Worm (Caenorhabditis elegans): Measurements from ENCODE around the gene F35E8.7.

Gene F35E8.7

ce11 chrV:15912677-15913076, 1.1 kb upstream of the F35E8.7 start:
- TF ChIP-seq ets-7 (tag; optimal IDR thresholded peaks at IDR 0.05) (no peak), tra-4 (tag; optimal IDR thresholded peaks at IDR 0.05) (no peak), sea-1 (GFP tag; conservative IDR thresholded peaks at IDR 0.05) (no peak), scrt-1 (GFP tag; IDR thresholded peaks at IDR 0.05) (no peak), ceh-13 (GFP tag; optimal IDR thresholded peaks at IDR 0.05) (no peak), ceh-36 (tag; optimal IDR thresholded peaks at IDR 0.05) (no peak), hmbx-1 (tag; optimal IDR thresholded peaks at IDR 0.05) (no peak), F13C5.2 (tag; optimal IDR thresholded peaks at IDR 0.05) (no peak), flt-1 (GFP tag; IDR thresholded peaks at IDR 0.05) (no peak), hmg-4 (GFP tag; optimal IDR thresholded peaks at IDR 0.05) (no peak), ama-1 (optimal IDR thresholded peaks at IDR 0.05) (no peak), aly-1 (tag; optimal IDR thresholded peaks at IDR 0.05) (no peak), B0310.2 (tag; optimal IDR thresholded peaks at IDR 0.05) (no peak), tbx-11 (GFP tag; IDR thresholded peaks at IDR 0.05) (no peak), tbx-37 (GFP tag; conservative IDR thresholded peaks at IDR 0.05) (no peak)

ce11 chrV:15914774-15915173, 960 bp downstream of the F35E8.7 start:
- TF ChIP-seq sea-1 (GFP tag; conservative IDR thresholded peaks at IDR 0.05) (no peak), tbx-37 (GFP tag; conservative IDR thresholded peaks at IDR 0.05) (no peak), hmbx-1 (tag; optimal IDR thresholded peaks at IDR 0.05) (no peak), ceh-13 (GFP tag; optimal IDR thresholded peaks at IDR 0.05) (no peak), hnd-1 (tag; optimal IDR thresholded peaks at IDR 0.05) (no peak), ama-1 (optimal IDR thresholded peaks at IDR 0.05) (no peak), scrt-1 (GFP tag; IDR thresholded peaks at IDR 0.05) (no peak), ets-7 (tag; optimal IDR thresholded peaks at IDR 0.05) (no peak), tbx-11 (GFP tag; IDR thresholded peaks at IDR 0.05) (no peak), aly-1 (tag; optimal IDR thresholded peaks at IDR 0.05) (no peak), F13C5.2 (tag; optimal IDR thresholded peaks at IDR 0.05) (no peak), hmg-4 (GFP tag; optimal IDR thresholded peaks at IDR 0.05) (no peak), tra-4 (tag; optimal IDR thresholded peaks at IDR 0.05) (no peak), pes-1 (GFP tag; IDR thresholded peaks at IDR 0.05) (no peak), B0310.2 (tag; optimal IDR thresholded peaks at IDR 0.05) (no peak), flt-1 (GFP tag; IDR thresholded peaks at IDR 0.05) (no peak), ceh-36 (tag; optimal IDR thresholded peaks at IDR 0.05) (no peak)

ce11 chrV:15915307-15915706, 1.5 kb downstream of the F35E8.7 start:
- TF ChIP-seq tbx-37 (GFP tag; conservative IDR thresholded peaks at IDR 0.05) (no peak), tbx-11 (GFP tag; IDR thresholded peaks at IDR 0.05) (no peak), ets-7 (tag; optimal IDR thresholded peaks at IDR 0.05) (no peak), tra-4 (tag; optimal IDR thresholded peaks at IDR 0.05) (no peak), hmg-4 (GFP tag; optimal IDR thresholded peaks at IDR 0.05) (no peak), flt-1 (GFP tag; IDR thresholded peaks at IDR 0.05) (no peak), ceh-13 (GFP tag; optimal IDR thresholded peaks at IDR 0.05) (no peak), B0310.2 (tag; optimal IDR thresholded peaks at IDR 0.05) (no peak), aly-1 (tag; optimal IDR thresholded peaks at IDR 0.05) (no peak)

- TF ChIP-seq hnd-1 (tag; optimal IDR thresholded peaks at IDR 0.05), result no peak
- TF ChIP-seq pes-1 (GFP tag; IDR thresholded peaks at IDR 0.05), result no peak
- no peak for TF ChIP-seq scrt-1 (GFP tag; IDR thresholded peaks at IDR 0.05)
- no peak for TF ChIP-seq hmbx-1 (tag; optimal IDR thresholded peaks at IDR 0.05)
- TF ChIP-seq ets-7 (tag; optimal IDR thresholded peaks at IDR 0.05), result no peak
- TF ChIP-seq ceh-13 (GFP tag; optimal IDR thresholded peaks at IDR 0.05), result no peak
- no peak for TF ChIP-seq ama-1 (optimal IDR thresholded peaks at IDR 0.05)
These were observed 2.1 kb downstream of the F35E8.7 start, which contains the start of gene gst-38 for ce11 chrV:15915919-15916318. TSS of gene gst-38 (minus strand) at chrV:15916070.

- TF ChIP-seq sea-1 (GFP tag; conservative IDR thresholded peaks at IDR 0.05) (no peak), tbx-11 (GFP tag; IDR thresholded peaks at IDR 0.05) (no peak), scrt-1 (GFP tag; IDR thresholded peaks at IDR 0.05) (no peak), ceh-13 (GFP tag; optimal IDR thresholded peaks at IDR 0.05) (no peak)
These were observed 3.6 kb downstream of the F35E8.7 start, which contains the start of gene F35E8.9 for ce11 chrV:15917458-15917857. TSS of gene F35E8.9 (minus strand) at chrV:15917558.

ce11 chrV:15920273-15920672, 6.5 kb downstream of the F35E8.7 start, which contains the start of gene F35E8.10:
TSS of gene F35E8.10 (minus strand) at chrV:15920373.
- TF ChIP-seq ceh-13 (GFP tag; optimal IDR thresholded peaks at IDR 0.05) (no peak), ama-1 (optimal IDR thresholded peaks at IDR 0.05) (no peak), tbx-11 (GFP tag; IDR thresholded peaks at IDR 0.05) (no peak), flt-1 (GFP tag; IDR thresholded peaks at IDR 0.05) (no peak), F13C5.2 (tag; optimal IDR thresholded peaks at IDR 0.05) (no peak), aly-1 (tag; optimal IDR thresholded peaks at IDR 0.05) (no peak), hmbx-1 (tag; optimal IDR thresholded peaks at IDR 0.05) (no peak), hnd-1 (tag; optimal IDR thresholded peaks at IDR 0.05) (no peak), scrt-1 (GFP tag; IDR thresholded peaks at IDR 0.05) (no peak), ceh-36 (tag; optimal IDR thresholded peaks at IDR 0.05) (no peak), ets-7 (tag; optimal IDR thresholded peaks at IDR 0.05) (no peak), sea-1 (GFP tag; conservative IDR thresholded peaks at IDR 0.05) (no peak), hmg-4 (GFP tag; optimal IDR thresholded peaks at IDR 0.05) (no peak), tbx-37 (GFP tag; conservative IDR thresholded peaks at IDR 0.05) (no peak), tra-4 (tag; optimal IDR thresholded peaks at IDR 0.05) (no peak), B0310.2 (tag; optimal IDR thresholded peaks at IDR 0.05) (no peak), pes-1 (GFP tag; IDR thresholded peaks at IDR 0.05) (no peak)

ce11 chrV:15921102-15921501, 7.3 kb downstream of the F35E8.7 start, which contains the start of gene cdr-1:
TSS of gene cdr-1 (plus strand) at chrV:15921309.
- no peak for TF ChIP-seq ceh-36 (tag; optimal IDR thresholded peaks at IDR 0.05)
- no peak for TF ChIP-seq scrt-1 (GFP tag; IDR thresholded peaks at IDR 0.05)
- no peak for TF ChIP-seq ama-1 (optimal IDR thresholded peaks at IDR 0.05)
- TF ChIP-seq B0310.2 (tag; optimal IDR thresholded peaks at IDR 0.05), result no peak
- no peak for TF ChIP-seq ceh-13 (GFP tag; optimal IDR thresholded peaks at IDR 0.05)
- TF ChIP-seq tbx-37 (GFP tag; conservative IDR thresholded peaks at IDR 0.05), result no peak
- TF ChIP-seq ets-7 (tag; optimal IDR thresholded peaks at IDR 0.05), result no peak
- TF ChIP-seq F13C5.2 (tag; optimal IDR thresholded peaks at IDR 0.05), result no peak
- no peak for TF ChIP-seq pes-1 (GFP tag; IDR thresholded peaks at IDR 0.05)
- no peak for TF ChIP-seq hmg-4 (GFP tag; optimal IDR thresholded peaks at IDR 0.05)
- no peak for TF ChIP-seq tra-4 (tag; optimal IDR thresholded peaks at IDR 0.05)
- TF ChIP-seq aly-1 (tag; optimal IDR thresholded peaks at IDR 0.05), result no peak
- no peak for TF ChIP-seq flt-1 (GFP tag; IDR thresholded peaks at IDR 0.05)
- TF ChIP-seq tbx-11 (GFP tag; IDR thresholded peaks at IDR 0.05), result no peak
- TF ChIP-seq hnd-1 (tag; optimal IDR thresholded peaks at IDR 0.05), result no peak
- no peak for TF ChIP-seq hmbx-1 (tag; optimal IDR thresholded peaks at IDR 0.05)
